Worm (Caenorhabditis elegans): ENCODE measurements around the gene nhr-243.

The nhr-243 gene

DNA sequence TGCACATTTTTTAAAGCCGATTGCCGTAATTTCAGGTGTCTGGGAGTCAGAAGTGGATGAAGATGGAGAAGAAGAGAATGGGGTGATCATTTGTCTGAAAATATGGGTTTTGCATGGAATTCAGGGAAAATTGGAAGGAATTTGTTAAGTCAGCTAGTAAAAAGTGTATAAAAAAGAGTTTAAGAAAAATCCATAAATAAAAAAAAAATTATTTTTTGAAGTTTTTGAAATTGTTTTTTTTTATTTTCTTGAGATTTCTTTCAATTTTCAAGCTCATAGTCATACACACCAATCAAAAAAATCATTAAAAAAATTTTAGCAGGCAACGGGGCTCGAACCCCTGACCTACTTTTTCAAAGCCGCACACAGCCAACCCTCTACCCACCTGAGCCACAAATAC is at the start of gene nhr-243:
Gene nhr-243 (minus strand): TSS at position 101 of the 400 bp plus-strand sequence.
- TF ChIP-seq ref-1 (GFP tag; conservative IDR thresholded peaks at IDR 0.05), result no peak
- no peak for TF ChIP-seq med-1 (GFP tag; optimal IDR thresholded peaks at IDR 0.05; ENCODE audit: insufficient read depth)
- no peak for TF ChIP-seq T22C8.4 (GFP tag; IDR thresholded peaks at IDR 0.05)
- TF ChIP-seq ztf-23 (GFP tag; IDR thresholded peaks at IDR 0.05), result no peak
- no peak for TF ChIP-seq cog-1 (tag; optimal IDR thresholded peaks at IDR 0.05)
- no peak for TF ChIP-seq tab-1 (GFP tag; IDR thresholded peaks at IDR 0.05)
- TF ChIP-seq ztf-29 (GFP tag; IDR thresholded peaks at IDR 0.05), result no peak
- TF ChIP-seq klf-2 (GFP tag; conservative IDR thresholded peaks at IDR 0.05), result no peak
- no peak for TF ChIP-seq flt-1 (GFP tag; IDR thresholded peaks at IDR 0.05)

- peak; percentile 93 for TF ChIP-seq T22C8.4 (GFP tag; IDR thresholded peaks at IDR 0.05)
These were observed 40.5 kb upstream of the nhr-243 start for ce11 chrV:18940826-18941225.

DNA sequence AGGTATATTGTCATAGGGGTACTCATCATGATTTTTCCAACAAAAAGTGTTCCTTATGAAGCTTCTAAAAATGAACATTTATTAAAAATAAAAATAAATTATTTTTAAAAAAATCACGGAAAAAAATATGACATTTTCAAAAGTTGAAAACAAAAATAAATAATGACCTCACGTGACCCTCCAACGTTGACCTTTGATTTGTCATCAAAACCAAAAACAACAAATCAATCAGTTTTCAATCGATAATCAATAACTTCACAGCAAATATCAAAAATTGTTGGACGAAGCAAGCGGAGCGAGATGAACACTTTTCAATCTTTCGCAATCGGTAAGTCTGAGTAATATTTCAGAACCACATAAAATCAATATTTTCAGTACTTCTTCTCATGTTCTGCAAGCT is 40.0 kb upstream of the nhr-243 start, which contains the start of gene Y80D3A.8:
Gene Y80D3A.8 (plus strand): TSS at position 301 of the 400 bp plus-strand sequence.
- no peak for TF ChIP-seq ztf-29 (GFP tag; IDR thresholded peaks at IDR 0.05)
- TF ChIP-seq tab-1 (GFP tag; IDR thresholded peaks at IDR 0.05), result no peak
- no peak for TF ChIP-seq flt-1 (GFP tag; IDR thresholded peaks at IDR 0.05)
- TF ChIP-seq ref-1 (GFP tag; conservative IDR thresholded peaks at IDR 0.05), result no peak
- TF ChIP-seq med-1 (GFP tag; optimal IDR thresholded peaks at IDR 0.05; ENCODE audit: insufficient read depth), result no peak
- no peak for TF ChIP-seq cog-1 (tag; optimal IDR thresholded peaks at IDR 0.05)
- TF ChIP-seq ztf-23 (GFP tag; IDR thresholded peaks at IDR 0.05), result no peak
- no peak for TF ChIP-seq T22C8.4 (GFP tag; IDR thresholded peaks at IDR 0.05)
- no peak for TF ChIP-seq klf-2 (GFP tag; conservative IDR thresholded peaks at IDR 0.05)

DNA sequence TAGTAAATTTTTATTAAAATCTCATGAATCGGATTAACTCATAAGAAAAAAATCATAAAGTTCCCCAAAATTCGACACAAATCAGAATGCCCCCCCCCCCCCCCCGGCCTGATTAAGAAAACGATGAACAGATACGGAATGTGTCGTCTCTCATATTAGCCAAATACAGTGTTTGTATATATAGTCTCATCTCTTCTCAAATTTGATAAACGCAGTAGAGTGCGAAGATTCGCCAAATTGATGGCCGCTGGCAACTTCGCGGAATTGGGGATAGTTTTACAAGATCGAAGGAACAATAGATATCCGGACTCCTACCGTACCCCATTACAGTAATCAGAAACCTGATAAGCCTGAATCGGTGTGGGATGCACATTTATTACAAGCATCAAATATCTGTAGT is 37.2 kb upstream of the nhr-243 start:
- TF ChIP-seq med-1 (GFP tag; optimal IDR thresholded peaks at IDR 0.05; ENCODE audit: insufficient read depth) (no peak), klf-2 (GFP tag; conservative IDR thresholded peaks at IDR 0.05) (no peak), T22C8.4 (GFP tag; IDR thresholded peaks at IDR 0.05) (no peak), cog-1 (tag; optimal IDR thresholded peaks at IDR 0.05) (no peak), ztf-23 (GFP tag; IDR thresholded peaks at IDR 0.05) (no peak), flt-1 (GFP tag; IDR thresholded peaks at IDR 0.05) (no peak), ref-1 (GFP tag; conservative IDR thresholded peaks at IDR 0.05) (no peak), tab-1 (GFP tag; IDR thresholded peaks at IDR 0.05) (no peak), ztf-29 (GFP tag; IDR thresholded peaks at IDR 0.05) (no peak)

DNA sequence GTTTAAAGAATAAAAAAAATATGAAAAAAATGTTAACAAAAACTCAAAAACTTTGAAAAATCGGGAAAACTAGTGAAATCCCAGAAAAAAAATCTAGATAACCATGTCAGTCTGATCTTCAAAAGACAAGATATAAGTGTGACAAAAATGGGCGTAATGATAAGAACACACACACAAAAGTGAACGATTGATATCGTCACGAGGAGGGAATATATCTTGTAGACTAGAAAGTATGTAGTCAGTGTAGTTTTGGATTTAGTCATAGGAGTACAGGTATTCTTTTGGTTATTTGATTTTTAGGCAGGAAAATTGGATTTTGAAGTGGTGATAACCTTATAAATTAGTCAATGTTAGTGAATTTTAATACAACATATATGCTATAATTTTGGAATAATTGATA is 34.2 kb upstream of the nhr-243 start:
- TF ChIP-seq klf-2 (GFP tag; conservative IDR thresholded peaks at IDR 0.05) (no peak), ztf-29 (GFP tag; IDR thresholded peaks at IDR 0.05) (no peak), flt-1 (GFP tag; IDR thresholded peaks at IDR 0.05) (no peak), ztf-23 (GFP tag; IDR thresholded peaks at IDR 0.05) (no peak), T22C8.4 (GFP tag; IDR thresholded peaks at IDR 0.05) (no peak), med-1 (GFP tag; optimal IDR thresholded peaks at IDR 0.05; ENCODE audit: insufficient read depth) (no peak)

ce11 chrV:18931279-18931678 is 30.9 kb upstream of the nhr-243 start, which contains the start of gene ptr-22:
ptr-22 (minus strand) TSS chrV:18931379.
- TF ChIP-seq med-1 (GFP tag; optimal IDR thresholded peaks at IDR 0.05; ENCODE audit: insufficient read depth) (no peak), klf-2 (GFP tag; conservative IDR thresholded peaks at IDR 0.05) (no peak), ztf-29 (GFP tag; IDR thresholded peaks at IDR 0.05) (no peak), flt-1 (GFP tag; IDR thresholded peaks at IDR 0.05) (no peak), ztf-23 (GFP tag; IDR thresholded peaks at IDR 0.05) (no peak), T22C8.4 (GFP tag; IDR thresholded peaks at IDR 0.05) (no peak), cog-1 (tag; optimal IDR thresholded peaks at IDR 0.05) (no peak), ref-1 (GFP tag; conservative IDR thresholded peaks at IDR 0.05) (no peak), tab-1 (GFP tag; IDR thresholded peaks at IDR 0.05) (no peak)

DNA sequence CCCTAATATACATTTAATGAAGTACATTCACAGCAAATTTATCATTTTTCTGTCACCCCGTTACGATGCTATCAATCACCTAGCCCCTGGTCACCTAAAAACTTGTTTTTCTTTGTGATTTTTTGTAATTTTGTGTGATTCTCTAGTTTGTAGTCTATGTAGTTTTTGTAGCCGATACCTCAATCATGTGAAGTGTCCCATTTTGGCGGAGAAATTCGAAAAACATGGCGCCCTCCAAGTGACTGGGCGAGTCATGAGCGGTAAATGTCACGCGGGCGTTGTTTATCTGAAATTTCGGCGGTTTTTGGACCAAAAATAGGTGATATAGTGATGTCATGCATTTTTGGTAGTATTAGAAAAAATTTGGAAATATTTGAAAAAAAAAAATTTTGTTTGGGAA is 30.4 kb upstream of the nhr-243 start:
- TF ChIP-seq med-1 (GFP tag; optimal IDR thresholded peaks at IDR 0.05; ENCODE audit: insufficient read depth), result no peak
- TF ChIP-seq ztf-23 (GFP tag; IDR thresholded peaks at IDR 0.05), result no peak
- TF ChIP-seq flt-1 (GFP tag; IDR thresholded peaks at IDR 0.05), result no peak
- no peak for TF ChIP-seq tab-1 (GFP tag; IDR thresholded peaks at IDR 0.05)
- TF ChIP-seq ztf-29 (GFP tag; IDR thresholded peaks at IDR 0.05), result no peak
- TF ChIP-seq klf-2 (GFP tag; conservative IDR thresholded peaks at IDR 0.05), result no peak
- TF ChIP-seq cog-1 (tag; optimal IDR thresholded peaks at IDR 0.05), result no peak
- TF ChIP-seq ref-1 (GFP tag; conservative IDR thresholded peaks at IDR 0.05), result no peak
- no peak for TF ChIP-seq T22C8.4 (GFP tag; IDR thresholded peaks at IDR 0.05)

DNA sequence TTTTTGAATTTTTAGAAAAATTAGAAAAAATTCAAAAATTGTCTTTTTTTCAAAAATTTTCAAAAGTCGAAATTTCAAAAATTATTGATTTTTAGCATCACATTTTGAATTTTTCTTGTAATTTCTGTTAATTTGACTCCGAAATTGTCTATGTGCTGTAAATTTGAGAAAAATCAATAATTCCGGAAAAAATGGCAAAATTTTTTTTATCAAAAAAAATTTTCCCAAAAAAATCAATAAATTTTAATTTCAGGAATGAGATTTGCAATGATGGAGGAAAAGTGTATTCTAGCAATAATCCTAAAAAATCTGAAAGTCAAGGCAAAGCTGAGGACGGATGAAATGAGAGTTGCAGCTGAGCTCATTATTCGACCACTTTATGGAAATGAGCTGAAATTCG is 17.1 kb upstream of the nhr-243 start:
- TF ChIP-seq ztf-23 (GFP tag; IDR thresholded peaks at IDR 0.05) (no peak), klf-2 (GFP tag; conservative IDR thresholded peaks at IDR 0.05) (no peak), tab-1 (GFP tag; IDR thresholded peaks at IDR 0.05) (no peak), cog-1 (tag; optimal IDR thresholded peaks at IDR 0.05) (no peak), ztf-29 (GFP tag; IDR thresholded peaks at IDR 0.05) (no peak), T22C8.4 (GFP tag; IDR thresholded peaks at IDR 0.05) (peak; percentile 56), med-1 (GFP tag; optimal IDR thresholded peaks at IDR 0.05; ENCODE audit: insufficient read depth) (no peak), ref-1 (GFP tag; conservative IDR thresholded peaks at IDR 0.05) (no peak), flt-1 (GFP tag; IDR thresholded peaks at IDR 0.05) (no peak)

DNA sequence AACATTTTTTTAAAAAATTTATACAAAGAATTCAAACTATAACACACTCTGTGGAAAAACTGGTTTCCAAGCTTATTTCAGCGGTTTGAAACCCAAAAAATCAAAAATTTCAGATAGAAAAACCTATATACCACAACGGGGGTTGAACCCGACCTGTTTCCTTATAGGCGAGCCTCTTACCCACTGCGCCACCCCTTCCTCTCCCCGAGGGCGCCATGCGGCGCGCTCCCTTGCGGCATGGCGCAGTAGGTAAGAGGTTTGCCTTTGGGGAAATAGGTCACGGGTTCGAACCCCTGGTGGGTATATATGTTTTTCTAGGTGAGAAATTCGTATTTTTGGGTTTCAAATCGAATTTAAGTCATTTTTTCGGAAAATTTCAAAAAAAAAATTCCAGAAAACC is 12.8 kb upstream of the nhr-243 start:
- no peak for TF ChIP-seq klf-2 (GFP tag; conservative IDR thresholded peaks at IDR 0.05)
- TF ChIP-seq ztf-29 (GFP tag; IDR thresholded peaks at IDR 0.05), result no peak
- no peak for TF ChIP-seq med-1 (GFP tag; optimal IDR thresholded peaks at IDR 0.05; ENCODE audit: insufficient read depth)
- no peak for TF ChIP-seq T22C8.4 (GFP tag; IDR thresholded peaks at IDR 0.05)
- no peak for TF ChIP-seq cog-1 (tag; optimal IDR thresholded peaks at IDR 0.05)

ce11 chrV:18912555-18912954 is 12.2 kb upstream of the nhr-243 start:
- TF ChIP-seq ztf-23 (GFP tag; IDR thresholded peaks at IDR 0.05), result 0 out of 2 replicates have a peak, but pooled peaks have one; percentile 58
- TF ChIP-seq ztf-29 (GFP tag; IDR thresholded peaks at IDR 0.05), result no peak

DNA sequence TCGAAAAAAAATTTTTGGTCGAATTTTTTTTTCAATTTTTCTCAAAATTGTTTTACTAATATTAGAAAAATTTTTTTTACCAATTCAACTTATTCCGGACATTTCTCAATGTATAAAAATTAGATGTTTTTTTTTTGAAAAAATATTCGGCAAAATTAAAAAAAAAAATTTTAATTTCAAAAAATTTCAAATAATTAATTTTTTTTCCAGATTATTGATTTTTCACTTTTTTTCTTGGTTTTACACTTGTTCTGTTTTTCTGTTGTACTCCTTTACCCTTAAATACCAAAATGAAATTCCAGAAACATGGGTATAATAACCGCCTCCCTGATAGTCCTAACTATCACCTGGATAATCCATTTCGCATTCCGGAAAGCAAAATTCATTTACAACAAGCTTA is 11.4 kb upstream of the nhr-243 start, which contains the start of gene cyp-42A1:
Gene cyp-42A1 (plus strand): TSS at position 301 of the 400 bp plus-strand sequence.
- TF ChIP-seq med-1 (GFP tag; optimal IDR thresholded peaks at IDR 0.05; ENCODE audit: insufficient read depth) (no peak), ztf-23 (GFP tag; IDR thresholded peaks at IDR 0.05) (no peak), T22C8.4 (GFP tag; IDR thresholded peaks at IDR 0.05) (no peak), tab-1 (GFP tag; IDR thresholded peaks at IDR 0.05) (no peak), flt-1 (GFP tag; IDR thresholded peaks at IDR 0.05) (no peak), cog-1 (tag; optimal IDR thresholded peaks at IDR 0.05) (no peak), klf-2 (GFP tag; conservative IDR thresholded peaks at IDR 0.05) (no peak), ztf-29 (GFP tag; IDR thresholded peaks at IDR 0.05) (no peak), ref-1 (GFP tag; conservative IDR thresholded peaks at IDR 0.05) (no peak)
